Fruit fly (Drosophila melanogaster) Kc167 (cell line): Measurements from ENCODE around the gene Ccp84Ab.

ENCODE experiments used
- Myc ChIP-seq: fragments of >200 bp; optimal IDR thresholded peaks from 2 replicates; lab custom pipeline; 2017; ENCODE audit warnings: missing external identifiers
- Sin3A ChIP-seq: fragments of >200 bp; optimal IDR thresholded peaks from 2 replicates; lab custom pipeline; 2018; ENCODE audit warnings: missing external identifiers
- h ChIP-seq: fragments of >200 bp; optimal IDR thresholded peaks from 3 replicates; lab custom pipeline; 2018; ENCODE audit warnings: missing external identifiers
- insv ChIP-seq: fragments of >200 bp; optimal IDR thresholded peaks from 3 replicates; lab custom pipeline; 2018; ENCODE audit warnings: missing external identifiers
- psq ChIP-seq: fragments of >200 bp; optimal IDR thresholded peaks from 2 replicates; lab custom pipeline; 2017; ENCODE audit warnings: missing external identifiers
- ttk ChIP-seq: sonication (Bioruptor generic); optimal IDR thresholded peaks from 2 replicates; lab custom pipeline; 2017; ENCODE audit warnings: missing external identifiers

DNA sequence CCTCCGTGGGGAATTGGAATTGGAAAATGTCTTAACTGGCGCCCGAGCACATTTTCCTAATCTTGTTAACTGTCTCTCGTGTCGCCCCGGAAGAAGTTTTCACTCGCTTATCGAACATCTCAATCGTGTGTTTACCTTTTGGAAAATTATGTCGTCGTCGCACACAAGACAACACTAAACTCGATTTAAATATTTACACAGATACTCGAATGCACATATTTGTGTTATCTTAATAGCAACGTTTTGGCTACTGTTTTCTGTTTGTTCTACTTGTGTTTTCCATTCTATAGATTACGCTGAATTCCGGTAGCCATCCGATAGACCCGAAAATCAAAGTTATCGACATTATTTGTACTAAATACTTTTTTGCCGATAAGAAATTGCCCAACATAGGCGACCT, 35.4 kb downstream of the Ccp84Ab start:
- TF ChIP-seq Sin3A (lab: Kevin White, UChicago) (no peak), ttk (lab: Kevin White, UChicago) (no peak), h (lab: Kevin White, UChicago) (no peak), psq (lab: Kevin White, UChicago) (no peak), Myc (lab: Kevin White, UChicago) (no peak), insv (lab: Kevin White, UChicago) (no peak)
